Worm (Caenorhabditis elegans): ENCODE measurements around the gene C30B5.6.
A peak's percentile ranks its signal among the peaks of the same experiment; 100 is the strongest.

Gene C30B5.6

ce11 chrII:6269805-6270414 lies 47.5 kb upstream of the C30B5.6 start, which contains the start of gene F13H8.2 (continued):
- TF ChIP-seq Y53G8AR.9 (GFP tag; conservative IDR thresholded peaks at IDR 0.05) (peak; percentile 61; the same call in 1 of the 2 replicates), lin-54 (GFP tag; optimal IDR thresholded peaks at IDR 0.05) (peak; percentile 96), let-526 (GFP tag; IDR thresholded peaks at IDR 0.05) (0 out of 2 replicates have a peak, but pooled peaks have one; percentile 9), dpff-1 (tag; optimal IDR thresholded peaks at IDR 0.05) (no peak), zfh-2 (GFP tag; conservative IDR thresholded peaks at IDR 0.05) (0 out of 2 replicates have a peak, but pooled peaks have one; percentile 18), K11D2.4 (GFP tag; IDR thresholded peaks at IDR 0.05) (peak; percentile 84), madf-6 (GFP tag; IDR thresholded peaks at IDR 0.05) (peak; percentile 82), ZK185.1 (tag; optimal IDR thresholded peaks at IDR 0.05; ENCODE audit: poor library complexity, severe bottlenecking) (no peak), ztf-26 (tag; optimal IDR thresholded peaks at IDR 0.05) (peak; percentile 13), efl-1 (GFP tag; optimal IDR thresholded peaks at IDR 0.05) (peak; percentile 76), Y67H2A.10 (GFP tag; conservative IDR thresholded peaks at IDR 0.05) (no peak), somi-1 (GFP tag; optimal IDR thresholded peaks at IDR 0.05) (no peak), egl-18 (GFP tag; IDR thresholded peaks at IDR 0.05) (no peak), tbp1 (GFP tag; optimal IDR thresholded peaks at IDR 0.05) (peak; percentile 52), mxl-1 (tag; optimal IDR thresholded peaks at IDR 0.05) (no peak), dpl-1 (GFP tag; optimal IDR thresholded peaks at IDR 0.05) (peak; percentile 68), C17E4.6 (GFP tag; IDR thresholded peaks at IDR 0.05) (peak; percentile 70; the same call in 1 of the 2 replicates), F33H1.4 (GFP tag; IDR thresholded peaks at IDR 0.05) (peak; percentile 73), ekl-4 (GFP tag; IDR thresholded peaks at IDR 0.05) (peak; percentile 86), ceh-91 (GFP tag; IDR thresholded peaks at IDR 0.05) (peak; percentile 78), aptf-2 (GFP tag; conservative IDR thresholded peaks at IDR 0.05) (peak; percentile 89; the same call in 1 of the 2 replicates), ceh-27 (GFP tag; optimal IDR thresholded peaks at IDR 0.05) (peak; percentile 69), nfyb-1 (GFP tag; IDR thresholded peaks at IDR 0.05) (peak; percentile 93), cebp-2 (GFP tag; IDR thresholded peaks at IDR 0.05) (0 out of 2 replicates have a peak, but pooled peaks have one; percentile 32), lir-1 (GFP tag; conservative IDR thresholded peaks at IDR 0.05) (peak; percentile 69), madf-10 (tag; optimal IDR thresholded peaks at IDR 0.05) (peak; percentile 23), chd-7 (tag; optimal IDR thresholded peaks at IDR 0.05) (no peak), pbrm-1 (GFP tag; IDR thresholded peaks at IDR 0.05) (peak; percentile 92), K12H6.12 (tag; optimal IDR thresholded peaks at IDR 0.05) (peak; percentile 35), snpc-4 (GFP tag; optimal IDR thresholded peaks at IDR 0.05) (no peak), snpc-4 (tag; optimal IDR thresholded peaks at IDR 0.05) (peak in 1 of 4 experiments; percentile 18), sea-2 (GFP tag; IDR thresholded peaks at IDR 0.05) (no peak), madf-3 (GFP tag; IDR thresholded peaks at IDR 0.05) (0 out of 2 replicates have a peak, but pooled peaks have one; percentile 15), nfya-1 (tag; optimal IDR thresholded peaks at IDR 0.05; ENCODE audit: borderline replicate concordance, insufficient read depth) (no peak), C06A6.2 (GFP tag; conservative IDR thresholded peaks at IDR 0.05) (peak; percentile 85), attf-3 (GFP tag; conservative IDR thresholded peaks at IDR 0.05) (peak; percentile 79), bed-2 (GFP tag; IDR thresholded peaks at IDR 0.05) (peak; percentile 88), atf-7 (tag; optimal IDR thresholded peaks at IDR 0.05) (no peak), lsl-1 (GFP tag; optimal IDR thresholded peaks at IDR 0.05) (peak; percentile 63), die-1 (tag; optimal IDR thresholded peaks at IDR 0.05) (no peak), repo-1 (tag; optimal IDR thresholded peaks at IDR 0.05) (no peak), him-1 (tag; optimal IDR thresholded peaks at IDR 0.05) (peak; percentile 19), F23B12.7 (tag; optimal IDR thresholded peaks at IDR 0.05; ENCODE audit: insufficient read depth) (peak; percentile 95), madf-8 (GFP tag; conservative IDR thresholded peaks at IDR 0.05) (peak; percentile 68)
